Worm (Caenorhabditis elegans) whole organism, early embryonic: ENCODE data around the gene adt-2.

Experiments
- B0310.2 ChIP-seq: sonication (generic microtip); optimal IDR thresholded peaks from 2 replicates; lab custom pipeline; 2016; ENCODE audit warnings: mild to moderate bottlenecking, missing genetic modification characterization, missing compliant biosample characterization
- ama-1 ChIP-seq: fragments of 150-350 bp; optimal IDR thresholded peaks from 2 replicates; lab custom pipeline; 2014
- ceh-36 ChIP-seq: sonication (generic microtip); optimal IDR thresholded peaks from 2 replicates; lab custom pipeline; 2016; ENCODE audit warnings: missing genetic modification characterization, inconsistent platforms, missing compliant biosample characterization
- flt-1 ChIP-seq: fragments of 200-800 bp; sonication (Bioruptor generic); IDR thresholded peaks from 2 replicates; pipeline ENCODE4 v1.3.6; 2022; ENCODE audit warnings: missing genetic modification characterization, missing compliant biosample characterization
- hmbx-1 ChIP-seq: sonication (generic microtip); optimal IDR thresholded peaks from 2 replicates; lab custom pipeline; 2016; ENCODE audit warnings: mild to moderate bottlenecking, missing genetic modification characterization, missing compliant biosample characterization
- hnd-1 ChIP-seq: sonication (generic microtip); optimal IDR thresholded peaks from 2 replicates; lab custom pipeline; 2016; ENCODE audit warnings: missing genetic modification characterization, missing compliant biosample characterization
- scrt-1 ChIP-seq: fragments of 200-800 bp; sonication (Bioruptor generic); IDR thresholded peaks from 2 replicates; pipeline ENCODE4 v1.3.6; 2022; ENCODE audit warnings: missing genetic modification characterization, missing compliant biosample characterization
- tbx-11 ChIP-seq: fragments of 200-800 bp; sonication (Bioruptor generic); IDR thresholded peaks from 2 replicates; pipeline ENCODE4 v1.3.6; 2022; ENCODE audit warnings: missing genetic modification characterization, missing compliant biosample characterization
- tra-4 ChIP-seq: sonication (generic microtip); optimal IDR thresholded peaks from 2 replicates; lab custom pipeline; 2017; ENCODE audit warnings: missing genetic modification characterization, missing compliant biosample characterization

DNA sequence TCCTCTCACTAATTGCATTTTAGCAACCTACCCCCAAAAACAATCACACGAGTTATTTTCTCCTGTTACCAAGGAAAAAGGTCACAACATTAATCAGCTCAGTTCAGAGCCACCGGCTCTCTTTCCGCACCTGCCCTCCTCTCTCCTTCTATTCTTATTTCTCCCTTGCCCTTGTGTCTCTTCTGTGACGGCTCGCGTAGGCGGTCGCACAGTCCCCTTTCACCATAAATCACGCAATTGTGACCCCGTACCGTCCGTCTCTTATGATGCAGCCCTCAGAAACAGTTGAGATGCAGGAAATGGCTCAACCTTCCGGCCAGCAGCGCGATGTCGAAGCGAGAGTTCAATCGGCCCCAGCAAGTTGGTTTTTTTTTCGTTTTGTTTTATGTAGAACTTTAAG lies 23.4 kb upstream of the adt-2 start, which contains the start of gene sto-1:
- TF ChIP-seq scrt-1: no peak
- no peak for TF ChIP-seq hmbx-1 (tag; lab: Kevin White, UChicago)
- TF ChIP-seq B0310.2 (tag; lab: Kevin White, UChicago): no peak
- no peak for TF ChIP-seq ama-1
- no peak for TF ChIP-seq hnd-1 (tag; lab: Kevin White, UChicago)
- no peak for TF ChIP-seq flt-1 (GFP tag; lab: Robert Waterston, UW)
- TF ChIP-seq tbx-11: no peak
- TF ChIP-seq tra-4 (tag; lab: Kevin White, UChicago): no peak
- no peak for TF ChIP-seq ceh-36 (tag; lab: Kevin White, UChicago)
